Worm (Caenorhabditis elegans): ENCODE measurements around the gene cal-5.

The cal-5 gene

DNA sequence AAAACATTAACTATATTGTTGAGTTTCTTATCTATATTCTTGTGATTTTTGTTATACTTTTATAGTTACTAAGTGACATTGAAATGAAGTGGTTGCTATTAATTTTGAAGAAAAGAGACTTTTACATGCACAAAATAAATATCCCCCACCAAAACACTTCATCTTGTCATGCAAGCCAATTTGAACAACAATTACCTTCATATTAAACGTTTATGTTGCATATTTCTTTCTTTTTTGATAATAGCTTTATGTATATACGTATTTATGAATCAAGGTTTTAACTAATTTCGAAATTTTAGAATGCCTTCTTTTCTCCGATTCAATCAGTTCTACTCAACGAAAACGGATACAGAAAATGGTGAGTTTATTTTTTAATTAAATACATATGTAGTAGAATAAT, 10.0 kb downstream of the cal-5 start, which contains the start of gene clc-7:
Gene clc-7, plus strand, starts transcription at position 301 of the 400 bp plus-strand sequence.
- TF ChIP-seq nhr-6 (tag; optimal IDR thresholded peaks at IDR 0.05) (no peak), lsy-2 (tag; optimal IDR thresholded peaks at IDR 0.05) (no peak), lin-11 (tag; optimal IDR thresholded peaks at IDR 0.05) (no peak), fos-1 (tag; optimal IDR thresholded peaks at IDR 0.05) (no peak), aly-2 (tag; optimal IDR thresholded peaks at IDR 0.05) (no peak), unc-39 (tag; optimal IDR thresholded peaks at IDR 0.05) (no peak), nhr-77 (tag; optimal IDR thresholded peaks at IDR 0.05) (no peak), zag-1 (tag; optimal IDR thresholded peaks at IDR 0.05) (no peak), ztf-11 (tag; optimal IDR thresholded peaks at IDR 0.05) (no peak), sem-4 (tag; optimal IDR thresholded peaks at IDR 0.05) (no peak), ztf-4 (tag; optimal IDR thresholded peaks at IDR 0.05) (no peak), skn-1 (tag; optimal IDR thresholded peaks at IDR 0.05) (no peak)

DNA sequence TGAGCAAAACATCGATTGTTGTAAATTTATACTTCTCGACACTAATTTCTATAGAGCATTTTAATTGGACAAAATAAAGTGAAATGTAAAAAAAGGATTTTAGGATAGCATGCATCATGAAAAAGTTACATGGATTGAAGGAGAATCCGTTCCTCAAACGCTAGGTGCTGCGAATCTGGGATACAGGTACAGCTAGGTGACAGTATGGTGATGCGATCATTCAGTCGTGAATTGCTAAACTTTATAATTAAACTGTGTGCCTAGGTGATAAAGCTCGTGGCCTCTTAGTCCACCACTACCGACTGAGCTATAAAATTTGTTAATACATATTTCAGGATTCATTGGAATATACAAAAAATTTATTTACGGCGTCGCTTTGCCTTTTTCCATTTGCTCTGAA, 11.2 kb downstream of the cal-5 start:
- TF ChIP-seq lsy-2 (tag; optimal IDR thresholded peaks at IDR 0.05) (no peak), unc-55 (GFP tag; optimal IDR thresholded peaks at IDR 0.05) (no peak), ama-1 (optimal IDR thresholded peaks at IDR 0.05) (no peak), lin-11 (tag; optimal IDR thresholded peaks at IDR 0.05) (no peak)

DNA sequence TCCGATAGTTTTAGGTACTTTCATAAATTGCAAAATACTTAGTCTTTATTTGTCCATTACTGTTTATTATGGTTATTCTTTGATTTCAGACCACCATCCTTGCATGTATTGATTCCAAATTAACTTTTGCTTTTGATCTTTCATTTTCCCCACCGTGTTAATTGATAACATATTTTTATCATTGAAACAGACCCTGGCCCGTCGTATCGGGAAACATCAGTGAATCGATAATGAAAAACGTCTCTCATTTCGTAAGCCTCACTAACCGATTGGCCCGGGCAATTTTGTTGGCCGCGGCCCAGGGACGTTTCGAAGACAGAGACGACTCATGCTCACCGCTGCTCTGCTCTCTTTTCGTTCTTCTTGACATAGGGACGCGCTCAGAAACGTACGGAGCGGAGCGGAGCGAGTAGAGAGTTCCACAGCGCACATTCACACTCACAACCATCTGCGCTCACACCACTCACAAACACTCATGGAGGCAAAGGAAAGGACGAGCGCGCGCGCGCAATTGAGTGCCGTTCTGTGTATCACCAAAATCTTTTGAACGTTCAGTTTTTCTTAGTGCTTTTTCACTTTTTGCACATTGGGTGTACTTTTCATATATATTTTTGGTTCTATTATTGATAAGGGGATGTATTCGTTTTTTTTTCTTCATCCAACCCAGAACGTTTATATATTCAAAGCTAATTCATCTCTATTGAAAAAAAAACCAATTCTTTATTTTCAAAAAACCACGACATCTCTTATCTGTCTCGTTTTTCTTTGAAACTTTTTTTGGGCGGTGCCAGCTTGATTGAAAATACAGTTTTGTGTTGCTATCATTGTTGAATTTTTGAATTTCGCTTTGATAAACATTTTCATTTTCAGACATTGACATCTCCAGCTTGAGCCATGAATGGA, 13.8 kb downstream of the cal-5 start, which contains the start of gene C24H10.2:
Gene C24H10.2, plus strand, starts transcription at position 853 of the 903 bp plus-strand sequence.
- peak; percentile 2 for TF ChIP-seq Y55F3AM.14 (GFP tag; optimal IDR thresholded peaks at IDR 0.05)
- TF ChIP-seq elt-1 (tag; optimal IDR thresholded peaks at IDR 0.05), result no peak
- no peak for TF ChIP-seq nhr-237 (tag; optimal IDR thresholded peaks at IDR 0.05)
- peak; percentile 20 for TF ChIP-seq nhr-25 (tag; optimal IDR thresholded peaks at IDR 0.05)
- TF ChIP-seq mdl-1 (tag; optimal IDR thresholded peaks at IDR 0.05), result no peak
- no peak for TF ChIP-seq nhr-21 (tag; optimal IDR thresholded peaks at IDR 0.05)
- TF ChIP-seq lin-13 (GFP tag; optimal IDR thresholded peaks at IDR 0.05), result no peak
- TF ChIP-seq lin-39 (tag; optimal IDR thresholded peaks at IDR 0.05), result no peak
- TF ChIP-seq fos-1 (tag; optimal IDR thresholded peaks at IDR 0.05), result peak; percentile 35
- peak; percentile 69 for TF ChIP-seq F13H6.1 (tag; optimal IDR thresholded peaks at IDR 0.05)
- no peak for TF ChIP-seq ztf-11 (tag; optimal IDR thresholded peaks at IDR 0.05)
- no peak for TF ChIP-seq ztf-4 (tag; optimal IDR thresholded peaks at IDR 0.05)
- peak; percentile 72 for TF ChIP-seq nhr-129 (tag; optimal IDR thresholded peaks at IDR 0.05)
- no peak for TF ChIP-seq zag-1 (tag; optimal IDR thresholded peaks at IDR 0.05)
- no peak for TF ChIP-seq ZK546.5 (tag; optimal IDR thresholded peaks at IDR 0.05)
- TF ChIP-seq nhr-11 (tag; optimal IDR thresholded peaks at IDR 0.05), result no peak
- TF ChIP-seq sma-9 (GFP tag; optimal IDR thresholded peaks at IDR 0.05), result peak; percentile 41
- TF ChIP-seq sma-9 (tag; optimal IDR thresholded peaks at IDR 0.05), result no peak
- no peak for TF ChIP-seq nhr-12 (tag; optimal IDR thresholded peaks at IDR 0.05)
- TF ChIP-seq dmd-4 (tag; optimal IDR thresholded peaks at IDR 0.05), result no peak
- no peak for TF ChIP-seq unc-62 (GFP tag; optimal IDR thresholded peaks at IDR 0.05)
- TF ChIP-seq ztf-1 (GFP tag; conservative IDR thresholded peaks at IDR 0.05), result no peak
- TF ChIP-seq mab-5 (tag; optimal IDR thresholded peaks at IDR 0.05), result no peak
- TF ChIP-seq egl-27 (tag; optimal IDR thresholded peaks at IDR 0.05), result no peak
- TF ChIP-seq mbf-1 (tag; optimal IDR thresholded peaks at IDR 0.05), result no peak
- no peak for TF ChIP-seq lin-11 (tag; optimal IDR thresholded peaks at IDR 0.05)
- no peak for TF ChIP-seq crh-2 (tag; optimal IDR thresholded peaks at IDR 0.05)
- peak; percentile 52 for TF ChIP-seq unc-55 (GFP tag; optimal IDR thresholded peaks at IDR 0.05)
- TF ChIP-seq ama-1 (optimal IDR thresholded peaks at IDR 0.05), result no peak
- no peak for TF ChIP-seq unc-39 (tag; optimal IDR thresholded peaks at IDR 0.05)
- TF ChIP-seq snpc-4 (tag; optimal IDR thresholded peaks at IDR 0.05), result no peak
- TF ChIP-seq nhr-6 (tag; optimal IDR thresholded peaks at IDR 0.05), result no peak
- TF ChIP-seq elt-3 (tag; optimal IDR thresholded peaks at IDR 0.05), result no peak
- peak; percentile 6 for TF ChIP-seq C34F6.9 (tag; optimal IDR thresholded peaks at IDR 0.05)
- TF ChIP-seq blmp-1 (tag; optimal IDR thresholded peaks at IDR 0.05; ENCODE audit: insufficient read depth), result no peak
- TF ChIP-seq lsy-2 (tag; optimal IDR thresholded peaks at IDR 0.05), result peak in 1 of 2 experiments; percentile 31
- no peak for TF ChIP-seq nhr-23 (tag; optimal IDR thresholded peaks at IDR 0.05)
- no peak for TF ChIP-seq skn-1 (tag; optimal IDR thresholded peaks at IDR 0.05)
- no peak for TF ChIP-seq alr-1 (tag; optimal IDR thresholded peaks at IDR 0.05)
- no peak for TF ChIP-seq peb-1 (tag; optimal IDR thresholded peaks at IDR 0.05)
- TF ChIP-seq R02D3.7 (tag; optimal IDR thresholded peaks at IDR 0.05), result no peak
- no peak for TF ChIP-seq nhr-77 (tag; optimal IDR thresholded peaks at IDR 0.05)
- no peak for TF ChIP-seq nhr-10 (tag; optimal IDR thresholded peaks at IDR 0.05)
- no peak for TF ChIP-seq aly-2 (tag; optimal IDR thresholded peaks at IDR 0.05)
- TF ChIP-seq sma-3 (GFP tag; optimal IDR thresholded peaks at IDR 0.05), result peak; percentile 14
- peak; percentile 62 for TF ChIP-seq sem-4 (tag; optimal IDR thresholded peaks at IDR 0.05)
- peak; percentile 41 for TF ChIP-seq gmeb-1 (tag; optimal IDR thresholded peaks at IDR 0.05)
